Worm (Caenorhabditis elegans) whole organism, L4 larva: Measurements from ENCODE around the gene ugt-2.

Experiments used
- F37D6.2 ChIP-seq: sonication (generic microtip); optimal IDR thresholded peaks from 2 replicates; lab custom pipeline; 2016; ENCODE audit warnings: mild to moderate bottlenecking, missing genetic modification characterization, missing compliant biosample characterization
- R02D3.7 ChIP-seq: fragments of 150-350 bp; sonication (generic microtip); optimal IDR thresholded peaks from 3 replicates; lab custom pipeline; 2014; ENCODE audit warnings: missing biosample characterization, missing genetic modification characterization
- T20F7.1 ChIP-seq: fragments of 200-800 bp; sonication (Bioruptor generic); optimal IDR thresholded peaks from 2 replicates; lab custom pipeline; 2018; ENCODE audit warnings: mild to moderate bottlenecking, missing genetic modification characterization, missing compliant biosample characterization
- Y5F2A.4 ChIP-seq: fragments of 200-800 bp; sonication (Bioruptor generic); optimal IDR thresholded peaks from 2 replicates; lab custom pipeline; 2018; ENCODE audit warnings: mild to moderate bottlenecking, missing genetic modification characterization, missing compliant biosample characterization
- ZK337.2 ChIP-seq: fragments of 200-800 bp; sonication (Bioruptor generic); IDR thresholded peaks from 2 replicates; pipeline ENCODE4 v1.3.6; 2022; ENCODE audit warnings: missing genetic modification reagents, missing genetic modification characterization, missing compliant biosample characterization
- aly-2 ChIP-seq: sonication (generic microtip); optimal IDR thresholded peaks from 2 replicates; lab custom pipeline; 2018; ENCODE audit warnings: missing biosample characterization, missing genetic modification characterization
- ceh-82 ChIP-seq: sonication (generic microtip); optimal IDR thresholded peaks from 2 replicates; lab custom pipeline; 2017; ENCODE audit warnings: missing biosample characterization, missing genetic modification characterization
- ces-1 ChIP-seq: fragments of 150-350 bp; sonication (generic microtip); optimal IDR thresholded peaks from 4 replicates; lab custom pipeline; 2014; ENCODE audit warnings: missing biosample characterization, missing genetic modification reagents, missing genetic modification characterization
- cey-2 ChIP-seq: sonication (generic microtip); optimal IDR thresholded peaks from 3 replicates; lab custom pipeline; 2017; ENCODE audit warnings: missing genetic modification characterization, mild to moderate bottlenecking, missing compliant biosample characterization, antibody characterized with exemption, borderline replicate concordance; ENCODE audit not compliant: insufficient read depth
- ctbp-1 ChIP-seq: fragments of 200-800 bp; sonication (Bioruptor generic); IDR thresholded peaks from 2 replicates; pipeline ENCODE4 v1.3.6; 2022; ENCODE audit warnings: missing genetic modification reagents, missing genetic modification characterization, missing compliant biosample characterization
- daf-16 ChIP-seq, 3 experiments: sonication (generic microtip); optimal IDR thresholded peaks; 2 replicates each; lab custom pipeline; 2016 to 2017; ENCODE audit warnings: missing genetic modification characterization in 3 of 3, missing genetic modification reagents in 3 of 3, mild to moderate bottlenecking in 2 of 3, missing compliant biosample characterization in 2 of 3, missing biosample characterization in 1 of 3, moderate library complexity in 1 of 3
- daf-19 ChIP-seq: fragments of 200-800 bp; sonication (Bioruptor generic); conservative IDR thresholded peaks from 2 replicates; pipeline ENCODE4 v1.3.6; 2022; ENCODE audit warnings: missing genetic modification characterization, missing compliant biosample characterization
- dmd-6 ChIP-seq: fragments of 200-800 bp; sonication (Bioruptor generic); IDR thresholded peaks from 2 replicates; pipeline ENCODE4 v1.3.6; 2022; ENCODE audit warnings: missing genetic modification reagents, missing genetic modification characterization, missing compliant biosample characterization
- dmd-9 ChIP-seq: fragments of 200-800 bp; sonication (Bioruptor generic); IDR thresholded peaks from 2 replicates; pipeline ENCODE4 v1.3.6; 2022; ENCODE audit warnings: missing genetic modification reagents, missing genetic modification characterization, missing compliant biosample characterization
- dpl-1 ChIP-seq: fragments of 150-350 bp; optimal IDR thresholded peaks from 2 replicates; lab custom pipeline; 2014; ENCODE audit warnings: missing biosample characterization, missing genetic modification reagents, missing genetic modification characterization
- egl-27 ChIP-seq: sonication (generic microtip); optimal IDR thresholded peaks from 3 replicates; lab custom pipeline; 2017; ENCODE audit warnings: missing biosample characterization, missing genetic modification reagents, missing genetic modification characterization
- fkh-10 ChIP-seq: fragments of 150-350 bp; optimal IDR thresholded peaks from 2 replicates; lab custom pipeline; 2014; ENCODE audit warnings: missing biosample characterization, missing genetic modification reagents, missing genetic modification characterization
- gei-8 ChIP-seq: fragments of 200-800 bp; sonication (Bioruptor generic); optimal IDR thresholded peaks from 2 replicates; lab custom pipeline; 2018; ENCODE audit warnings: mild to moderate bottlenecking, missing genetic modification characterization, missing compliant biosample characterization
- hif-1 ChIP-seq, 2 experiments: sonication (generic microtip); optimal IDR thresholded peaks; 2 replicates each; lab custom pipeline; 2016 to 2017; ENCODE audit warnings: missing compliant biosample characterization in 2 of 2, missing genetic modification characterization in 2 of 2, missing genetic modification reagents in 2 of 2, missing genotype in 2 of 2, mild to moderate bottlenecking in 1 of 2
- hlh-30 ChIP-seq: sonication (generic microtip); optimal IDR thresholded peaks from 2 replicates; lab custom pipeline; 2017; ENCODE audit warnings: antibody characterized with exemption, mild to moderate bottlenecking, missing genetic modification characterization, missing compliant biosample characterization; ENCODE audit not compliant: insufficient read depth
- hmg-1.1 ChIP-seq: fragments of 200-800 bp; sonication (Bioruptor generic); IDR thresholded peaks from 2 replicates; pipeline ENCODE4 v1.3.6; 2022; ENCODE audit warnings: missing genetic modification reagents, missing genetic modification characterization, missing compliant biosample characterization
- lin-1 ChIP-seq: fragments of 200-800 bp; sonication (Bioruptor generic); IDR thresholded peaks from 2 replicates; pipeline ENCODE4 v1.3.6; 2022; ENCODE audit warnings: missing genetic modification reagents, missing genetic modification characterization, missing compliant biosample characterization
- lin-13 ChIP-seq: fragments of 150-350 bp; optimal IDR thresholded peaks from 2 replicates; lab custom pipeline; 2014; ENCODE audit warnings: missing biosample characterization, missing genetic modification reagents, missing genetic modification characterization
- lin-15B ChIP-seq: fragments of 150-350 bp; sonication (generic microtip); optimal IDR thresholded peaks from 3 replicates; lab custom pipeline; 2014; ENCODE audit warnings: missing biosample characterization, missing genetic modification characterization
- lin-29 ChIP-seq: fragments of 200-800 bp; sonication (Bioruptor generic); IDR thresholded peaks from 2 replicates; pipeline ENCODE4 v1.3.6; 2022; ENCODE audit warnings: missing genetic modification reagents, missing genetic modification characterization, missing compliant biosample characterization
- lin-38 ChIP-seq: fragments of 200-800 bp; sonication (Bioruptor generic); IDR thresholded peaks from 2 replicates; pipeline ENCODE4 v1.3.6; 2022; ENCODE audit warnings: missing genetic modification reagents, missing genetic modification characterization, missing compliant biosample characterization
- lin-39 ChIP-seq: fragments of 150-350 bp; optimal IDR thresholded peaks from 2 replicates; lab custom pipeline; 2014; ENCODE audit warnings: missing biosample characterization, missing genetic modification reagents, missing genetic modification characterization
- lsy-2 ChIP-seq, 2 experiments: fragments of 150-350 bp in 1 of 2; sonication (generic microtip) in 1 of 2; optimal IDR thresholded peaks; 2 replicates each; lab custom pipeline; 2014 to 2017; ENCODE audit warnings: missing biosample characterization in 2 of 2, missing genetic modification characterization in 2 of 2
- madf-9 ChIP-seq: fragments of 200-800 bp; sonication (Bioruptor generic); conservative IDR thresholded peaks from 2 replicates; pipeline ENCODE4 v1.3.6; 2022; ENCODE audit warnings: missing genetic modification reagents, missing genetic modification characterization, missing compliant biosample characterization
- mdt-29 ChIP-seq: fragments of 200-800 bp; sonication (Bioruptor generic); IDR thresholded peaks from 2 replicates; pipeline ENCODE4 v1.3.6; 2022; ENCODE audit warnings: missing genetic modification reagents, missing genetic modification characterization, missing compliant biosample characterization
- mep-1 ChIP-seq: fragments of 150-350 bp; sonication (generic microtip); optimal IDR thresholded peaks from 3 replicates; lab custom pipeline; 2014; ENCODE audit warnings: missing biosample characterization, missing genetic modification characterization
- mes-2 ChIP-seq: sonication (generic microtip); optimal IDR thresholded peaks from 2 replicates; lab custom pipeline; 2016; ENCODE audit warnings: missing genotype, mild to moderate bottlenecking, missing genetic modification characterization, missing compliant biosample characterization; ENCODE audit not compliant: poor library complexity, severe bottlenecking
- nhr-10 ChIP-seq: fragments of 150-350 bp; optimal IDR thresholded peaks from 2 replicates; lab custom pipeline; 2014; ENCODE audit warnings: missing biosample characterization, missing genetic modification characterization
- nhr-102 ChIP-seq: sonication (generic microtip); optimal IDR thresholded peaks from 2 replicates; lab custom pipeline; 2016; ENCODE audit warnings: mild to moderate bottlenecking, missing genetic modification characterization, moderate library complexity, missing compliant biosample characterization
- nhr-28 ChIP-seq: fragments of 150-350 bp; optimal IDR thresholded peaks from 2 replicates; lab custom pipeline; 2014; ENCODE audit warnings: missing biosample characterization, missing genetic modification characterization
- nhr-41 ChIP-seq: fragments of 200-800 bp; sonication (Bioruptor generic); IDR thresholded peaks from 2 replicates; pipeline ENCODE4 v1.3.6; 2022; ENCODE audit warnings: missing genetic modification reagents, missing genetic modification characterization, missing compliant biosample characterization
- nhr-48 ChIP-seq: sonication (generic microtip); optimal IDR thresholded peaks from 2 replicates; lab custom pipeline; 2016; ENCODE audit warnings: mild to moderate bottlenecking, missing genetic modification characterization, missing compliant biosample characterization
- nhr-6 ChIP-seq: fragments of 150-350 bp; optimal IDR thresholded peaks from 2 replicates; lab custom pipeline; 2014; ENCODE audit warnings: missing biosample characterization, missing genetic modification characterization
- nhr-77 ChIP-seq: fragments of 150-350 bp; optimal IDR thresholded peaks from 2 replicates; lab custom pipeline; 2014; ENCODE audit warnings: missing biosample characterization, missing genetic modification characterization
- rbr-2 ChIP-seq: sonication (generic microtip); optimal IDR thresholded peaks from 2 replicates; lab custom pipeline; 2016; ENCODE audit warnings: missing genotype, missing genetic modification characterization, missing compliant biosample characterization
- saeg-2 ChIP-seq: fragments of 200-800 bp; sonication (Bioruptor generic); IDR thresholded peaks from 2 replicates; pipeline ENCODE4 v1.3.6; 2022; ENCODE audit warnings: missing genetic modification reagents, missing genetic modification characterization, missing compliant biosample characterization
- sdz-12 ChIP-seq: fragments of 200-800 bp; sonication (Bioruptor generic); optimal IDR thresholded peaks from 2 replicates; lab custom pipeline; 2018; ENCODE audit warnings: mild to moderate bottlenecking, missing genetic modification characterization, missing compliant biosample characterization
- snpc-1.2 ChIP-seq: fragments of 200-800 bp; sonication (Bioruptor generic); IDR thresholded peaks from 2 replicates; pipeline ENCODE4 v1.3.6; 2022; ENCODE audit warnings: missing genetic modification reagents, missing genetic modification characterization, missing compliant biosample characterization
- vab-7 ChIP-seq: fragments of 200-800 bp; sonication (Bioruptor generic); IDR thresholded peaks from 2 replicates; pipeline ENCODE4 v1.3.6; 2022; ENCODE audit warnings: missing genetic modification reagents, missing genetic modification characterization, missing compliant biosample characterization
- zag-1 ChIP-seq: fragments of 150-350 bp; optimal IDR thresholded peaks from 2 replicates; lab custom pipeline; 2014; ENCODE audit warnings: missing biosample characterization, missing genetic modification characterization
- zip-2 ChIP-seq: fragments of 150-350 bp; optimal IDR thresholded peaks from 2 replicates; lab custom pipeline; 2014; ENCODE audit warnings: missing biosample characterization, missing genetic modification characterization

Gene ugt-2

ce11 chrV:10352928-10353427 lies 45.6 kb upstream of the ugt-2 start, which contains the start of gene nol-56 (continued):
- TF ChIP-seq egl-27: no peak
- TF ChIP-seq ZK337.2 (GFP tag; lab: Robert Waterston, UW): peak; percentile 74; the same call in 1 of the 2 replicates
- TF ChIP-seq mep-1 (tag; lab: Kevin White, UChicago): peak; percentile 87
- TF ChIP-seq nhr-10 (tag; lab: Kevin White, UChicago): no peak
- no peak; the same call in 1 of the 2 replicates for TF ChIP-seq vab-7 (GFP tag; lab: Robert Waterston, UW)
- peak; percentile 77 for TF ChIP-seq T20F7.1 (GFP tag; lab: Kevin White, UChicago)
- TF ChIP-seq lin-13 (GFP tag; lab: Kevin White, UChicago): peak; percentile 52
- TF ChIP-seq ctbp-1: 0 out of 2 replicates have a peak, but pooled peaks have one; percentile 36
- TF ChIP-seq ceh-82: no peak
- TF ChIP-seq cey-2 (tag; lab: Kevin White, UChicago): no peak
- TF ChIP-seq lin-38 (GFP tag; lab: Robert Waterston, UW): peak; percentile 74
- TF ChIP-seq zag-1: no peak
- no peak for TF ChIP-seq mdt-29 (GFP tag; lab: Robert Waterston, UW)
- TF ChIP-seq snpc-1.2: no peak
- TF ChIP-seq lin-39 (tag; lab: Kevin White, UChicago): no peak
- peak in 1 of 2 experiments; percentile 94 for TF ChIP-seq lsy-2 (tag; optimal IDR thresholded peaks at IDR 0.05; lab: Kevin White, UChicago)
- no peak for TF ChIP-seq daf-19 (GFP tag; lab: Robert Waterston, UW)
- no peak for TF ChIP-seq aly-2 (tag; lab: Kevin White, UChicago)
- no peak for TF ChIP-seq fkh-10 (GFP tag; lab: Kevin White, UChicago)
- TF ChIP-seq lin-29 (GFP tag; lab: Robert Waterston, UW): no peak
- TF ChIP-seq, all 104 proteins: peak for 35

ce11 chrV:10355773-10356335 lies 42.7 kb upstream of the ugt-2 start, which contains the start of gene sluh-7:
sluh-7 (minus strand) TSS chrV:10355823.
- TF ChIP-seq nhr-102 (tag; lab: Kevin White, UChicago) (peak; percentile 66), zip-2 (no peak), gei-8 (GFP tag; lab: Kevin White, UChicago) (no peak), lsy-2 (tag; optimal IDR thresholded peaks at IDR 0.05; lab: Kevin White, UChicago) (peak in 1 of 2 experiments; percentile 88), sdz-12 (GFP tag; lab: Kevin White, UChicago) (no peak), lin-1 (GFP tag; lab: Robert Waterston, UW) (no peak), Y5F2A.4 (no peak), lin-13 (GFP tag; lab: Kevin White, UChicago) (peak; percentile 27), nhr-41 (GFP tag; lab: Robert Waterston, UW) (no peak), ces-1 (no peak), T20F7.1 (GFP tag; lab: Kevin White, UChicago) (peak; percentile 69), hif-1 (tag; optimal IDR thresholded peaks at IDR 0.05; lab: Kevin White, UChicago) (peak in 1 of 2 experiments; percentile 88), saeg-2 (no peak), ZK337.2 (GFP tag; lab: Robert Waterston, UW) (peak; percentile 84), hmg-1.1 (GFP tag; lab: Robert Waterston, UW) (0 out of 2 replicates have a peak, but pooled peaks have one; percentile 12), nhr-77 (tag; lab: Kevin White, UChicago) (no peak), mep-1 (tag; lab: Kevin White, UChicago) (peak; percentile 70), nhr-6 (tag; lab: Kevin White, UChicago) (peak; percentile 86), mdt-29 (GFP tag; lab: Robert Waterston, UW) (no peak), nhr-28 (peak; percentile 30), nhr-48 (tag; lab: Kevin White, UChicago) (peak; percentile 6), hlh-30 (tag; lab: Kevin White, UChicago) (peak; percentile 72), fkh-10 (GFP tag; lab: Kevin White, UChicago) (no peak), F37D6.2 (tag; lab: Kevin White, UChicago) (peak; percentile 55), dmd-9 (GFP tag; lab: Robert Waterston, UW) (peak; percentile 82), madf-9 (GFP tag; lab: Robert Waterston, UW) (peak; percentile 75), R02D3.7 (tag; lab: Kevin White, UChicago) (no peak), daf-16 (GFP tag; optimal IDR thresholded peaks at IDR 0.05; lab: Kevin White, UChicago) (no peak), daf-16 (tag; optimal IDR thresholded peaks at IDR 0.05; lab: Kevin White, UChicago) (peak; percentile 52), mes-2 (tag; lab: Kevin White, UChicago) (peak; percentile 99), lin-15B (peak; percentile 3), dpl-1 (GFP tag; lab: Kevin White, UChicago) (peak; percentile 94), rbr-2 (tag; lab: Kevin White, UChicago) (peak; percentile 63), dmd-6 (GFP tag; lab: Robert Waterston, UW) (peak; percentile 56; the same call in 1 of the 2 replicates)
